Worm (Caenorhabditis elegans) whole organism, young adult: Measurements from ENCODE around the gene clec-121.

Experiments used
- B0035.1 ChIP-seq: sonication (generic microtip); optimal IDR thresholded peaks from 2 replicates; lab custom pipeline; 2016; ENCODE audit warnings: missing genetic modification characterization, mild to moderate bottlenecking, missing compliant biosample characterization, missing genotype, missing genetic modification reagents
- B0336.3 ChIP-seq: fragments of 200-800 bp; sonication (Bioruptor generic); IDR thresholded peaks from 2 replicates; pipeline ENCODE4 v1.3.6; 2022; ENCODE audit warnings: missing genetic modification characterization, missing compliant biosample characterization
- D2030.7 ChIP-seq: fragments of 200-800 bp; sonication (Bioruptor generic); IDR thresholded peaks from 2 replicates; pipeline ENCODE4 v1.3.6; 2022; ENCODE audit warnings: missing genetic modification reagents, missing genetic modification characterization, missing compliant biosample characterization
- F37B4.10 ChIP-seq: fragments of 200-800 bp; sonication (Bioruptor generic); IDR thresholded peaks from 2 replicates; pipeline ENCODE4 v1.3.6; 2022; ENCODE audit warnings: missing genetic modification characterization, missing compliant biosample characterization
- F52B5.7 ChIP-seq: sonication (generic microtip); optimal IDR thresholded peaks from 2 replicates; lab custom pipeline; 2016; ENCODE audit warnings: mild to moderate bottlenecking, missing genetic modification characterization, missing compliant biosample characterization
- F57C9.4 ChIP-seq: sonication (generic microtip); optimal IDR thresholded peaks from 2 replicates; lab custom pipeline; 2017; ENCODE audit warnings: mild to moderate bottlenecking, missing genetic modification characterization, missing compliant biosample characterization
- K12H6.12 ChIP-seq: fragments of 200-800 bp; sonication (Bioruptor generic); optimal IDR thresholded peaks from 2 replicates; lab custom pipeline; 2018; ENCODE audit warnings: mild to moderate bottlenecking, missing genetic modification characterization, missing compliant biosample characterization
- athp-1 ChIP-seq: sonication (generic microtip); optimal IDR thresholded peaks from 2 replicates; lab custom pipeline; 2017; ENCODE audit warnings: mild to moderate bottlenecking, missing genetic modification characterization, missing compliant biosample characterization
- attf-5 ChIP-seq: fragments of 200-800 bp; sonication (Bioruptor generic); optimal IDR thresholded peaks from 2 replicates; lab custom pipeline; 2018; ENCODE audit warnings: mild to moderate bottlenecking, missing genetic modification characterization, missing compliant biosample characterization
- attf-6 ChIP-seq: fragments of 200-800 bp; sonication (Bioruptor generic); IDR thresholded peaks from 2 replicates; pipeline ENCODE4 v1.3.6; 2022; ENCODE audit warnings: missing genetic modification reagents, missing genetic modification characterization, missing compliant biosample characterization
- bed-1 ChIP-seq: fragments of 200-800 bp; sonication (Bioruptor generic); IDR thresholded peaks from 2 replicates; pipeline ENCODE4 v1.3.6; 2022; ENCODE audit warnings: missing genetic modification reagents, missing genetic modification characterization, missing compliant biosample characterization
- ccch-3 ChIP-seq: fragments of 200-800 bp; sonication (Bioruptor generic); optimal IDR thresholded peaks from 2 replicates; lab custom pipeline; 2018; ENCODE audit warnings: mild to moderate bottlenecking, missing genetic modification characterization, missing compliant biosample characterization
- cebp-1 ChIP-seq, 2 experiments: fragments of 200-800 bp in 1 of 2; sonication (Bioruptor generic) in 1 of 2; sonication (generic microtip) in 1 of 2; IDR thresholded peaks in 1 of 2; optimal IDR thresholded peaks in 1 of 2; 2 replicates each; pipeline versions ENCODE4 v1.3.6 to Lab custom; 2017 to 2022; ENCODE audit warnings: missing compliant biosample characterization in 2 of 2, missing genetic modification characterization in 2 of 2, mild to moderate bottlenecking in 1 of 2, missing genetic modification reagents in 1 of 2, moderate library complexity in 1 of 2
- ceh-27 ChIP-seq: fragments of 200-800 bp; sonication (Bioruptor generic); optimal IDR thresholded peaks from 2 replicates; lab custom pipeline; 2018; ENCODE audit warnings: mild to moderate bottlenecking, missing genetic modification characterization, moderate library complexity, missing compliant biosample characterization
- ceh-91 ChIP-seq: fragments of 200-800 bp; sonication (Bioruptor generic); IDR thresholded peaks from 2 replicates; pipeline ENCODE4 v1.3.6; 2022; ENCODE audit warnings: missing genetic modification reagents, missing genetic modification characterization, missing compliant biosample characterization
- chd-7 ChIP-seq: sonication (generic microtip); optimal IDR thresholded peaks from 2 replicates; lab custom pipeline; 2016; ENCODE audit warnings: mild to moderate bottlenecking, missing genetic modification characterization, moderate library complexity, missing compliant biosample characterization
- dox-1 ChIP-seq: fragments of 200-800 bp; sonication (Bioruptor generic); IDR thresholded peaks from 2 replicates; pipeline ENCODE4 v1.3.6; 2022; ENCODE audit warnings: missing genetic modification reagents, missing genetic modification characterization, missing compliant biosample characterization
- egrh-3 ChIP-seq: fragments of 200-800 bp; sonication (Bioruptor generic); IDR thresholded peaks from 2 replicates; pipeline ENCODE4 v1.3.6; 2022; ENCODE audit warnings: missing genetic modification reagents, missing genetic modification characterization, missing compliant biosample characterization
- him-1 ChIP-seq: sonication (generic microtip); optimal IDR thresholded peaks from 2 replicates; lab custom pipeline; 2016; ENCODE audit warnings: missing genotype, missing genetic modification reagents, missing genetic modification characterization, missing compliant biosample characterization
- hmg-1.2 ChIP-seq: fragments of 200-800 bp; sonication (Bioruptor generic); IDR thresholded peaks from 2 replicates; pipeline ENCODE4 v1.3.6; 2022; ENCODE audit warnings: missing genetic modification reagents, missing genetic modification characterization, missing compliant biosample characterization
- hsf-1 ChIP-seq: fragments of 200-800 bp; sonication (Bioruptor generic); IDR thresholded peaks from 2 replicates; pipeline ENCODE4 v1.3.6; 2022; ENCODE audit warnings: missing genetic modification reagents, missing genetic modification characterization, missing compliant biosample characterization
- lin-26 ChIP-seq: fragments of 200-800 bp; sonication (Bioruptor generic); IDR thresholded peaks from 2 replicates; pipeline ENCODE4 v1.3.6; 2022; ENCODE audit warnings: missing genetic modification reagents, missing genetic modification characterization, missing compliant biosample characterization
- lin-35 ChIP-seq, 3 experiments: fragments of 150-350 bp in 2 of 3; sonication (generic microtip) in 1 of 3; optimal IDR thresholded peaks; 2 replicates each; lab custom pipeline; 2014 to 2018; ENCODE audit warnings: missing biosample characterization in 3 of 3, missing genetic modification characterization in 3 of 3, missing genetic modification reagents in 3 of 3
- lin-40 ChIP-seq: sonication (generic microtip); optimal IDR thresholded peaks from 2 replicates; lab custom pipeline; 2016; ENCODE audit warnings: missing genetic modification characterization, mild to moderate bottlenecking, missing compliant biosample characterization, missing genotype, missing genetic modification reagents
- lir-1 ChIP-seq: fragments of 200-800 bp; sonication (Bioruptor generic); conservative IDR thresholded peaks from 2 replicates; pipeline ENCODE4 v1.3.6; 2022; ENCODE audit warnings: missing genetic modification reagents, missing genetic modification characterization, missing compliant biosample characterization
- madf-10 ChIP-seq: sonication (generic microtip); optimal IDR thresholded peaks from 2 replicates; lab custom pipeline; 2016; ENCODE audit warnings: mild to moderate bottlenecking, missing genetic modification characterization, missing compliant biosample characterization
- madf-6 ChIP-seq: fragments of 200-800 bp; sonication (Bioruptor generic); IDR thresholded peaks from 2 replicates; pipeline ENCODE4 v1.3.6; 2022; ENCODE audit warnings: missing genetic modification reagents, missing genetic modification characterization, missing compliant biosample characterization
- madf-8 ChIP-seq: fragments of 200-800 bp; sonication (Bioruptor generic); conservative IDR thresholded peaks from 2 replicates; pipeline ENCODE4 v1.3.6; 2022; ENCODE audit warnings: missing genetic modification reagents, missing genetic modification characterization, missing compliant biosample characterization
- nfyb-1 ChIP-seq: fragments of 200-800 bp; sonication (Bioruptor generic); IDR thresholded peaks from 2 replicates; pipeline ENCODE4 v1.3.6; 2022; ENCODE audit warnings: missing genetic modification reagents, missing genetic modification characterization, missing compliant biosample characterization
- nhr-120 ChIP-seq: fragments of 200-800 bp; sonication (Bioruptor generic); IDR thresholded peaks from 2 replicates; pipeline ENCODE4 v1.3.6; 2022; ENCODE audit warnings: missing genetic modification characterization, missing compliant biosample characterization
- nhr-179 ChIP-seq: sonication (generic microtip); optimal IDR thresholded peaks from 2 replicates; lab custom pipeline; 2016; ENCODE audit warnings: mild to moderate bottlenecking, missing genetic modification characterization, missing compliant biosample characterization
- nhr-27 ChIP-seq: fragments of 200-800 bp; sonication (Bioruptor generic); optimal IDR thresholded peaks from 2 replicates; lab custom pipeline; 2018; ENCODE audit warnings: mild to moderate bottlenecking, missing genetic modification characterization, moderate library complexity, missing compliant biosample characterization
- rpc-1 ChIP-seq, 2 experiments: fragments of 150-350 bp in 1 of 2; sonication (generic microtip) in 1 of 2; optimal IDR thresholded peaks; 2 replicates each; lab custom pipeline; 2014 to 2018; ENCODE audit warnings: missing biosample characterization in 1 of 2, missing genetic modification characterization in 1 of 2, missing genetic modification reagents in 1 of 2, missing genotype in 1 of 2
- sdz-38 ChIP-seq: sonication (generic microtip); optimal IDR thresholded peaks from 2 replicates; lab custom pipeline; 2016; ENCODE audit warnings: missing genotype, missing genetic modification characterization, missing compliant biosample characterization
- sea-2 ChIP-seq: fragments of 200-800 bp; sonication (Bioruptor generic); IDR thresholded peaks from 2 replicates; pipeline ENCODE4 v1.3.6; 2022; ENCODE audit warnings: missing genetic modification characterization, missing compliant biosample characterization
- snpc-3.4 ChIP-seq: sonication (generic microtip); optimal IDR thresholded peaks from 2 replicates; lab custom pipeline; 2017; ENCODE audit warnings: missing genetic modification characterization, mild to moderate bottlenecking, missing compliant biosample characterization, antibody characterized with exemption, moderate library complexity, missing genotype, missing genetic modification reagents
- snpc-4 ChIP-seq, 5 experiments: fragments of 150-350 bp in 1 of 5; sonication (generic microtip) in 4 of 5; optimal IDR thresholded peaks; 2 replicates each; lab custom pipeline; 2014 to 2018; ENCODE audit warnings: missing genetic modification characterization in 5 of 5, missing biosample characterization in 3 of 5, antibody characterized with exemption in 2 of 5, mild to moderate bottlenecking in 2 of 5, missing compliant biosample characterization in 2 of 5, missing genotype in 2 of 5, moderate library complexity in 2 of 5, missing genetic modification reagents in 1 of 5
- tbp1 ChIP-seq: fragments of 200-800 bp; sonication (Bioruptor generic); optimal IDR thresholded peaks from 2 replicates; lab custom pipeline; 2018; ENCODE audit warnings: mild to moderate bottlenecking, missing genetic modification characterization, missing compliant biosample characterization
- tbx-9 ChIP-seq: sonication (generic microtip); optimal IDR thresholded peaks from 2 replicates; lab custom pipeline; 2016; ENCODE audit warnings: borderline replicate concordance, missing genetic modification characterization, inconsistent platforms, missing compliant biosample characterization
- unc-62 ChIP-seq: fragments of 150-350 bp; optimal IDR thresholded peaks from 2 replicates; lab custom pipeline; 2014; ENCODE audit warnings: missing biosample characterization, missing genetic modification reagents, missing genetic modification characterization
- xnd-1 ChIP-seq: sonication (generic microtip); optimal IDR thresholded peaks from 2 replicates; lab custom pipeline; 2016; ENCODE audit warnings: missing genotype, missing genetic modification reagents, missing genetic modification characterization, missing compliant biosample characterization
- zfh-2 ChIP-seq: fragments of 200-800 bp; sonication (Bioruptor generic); conservative IDR thresholded peaks from 2 replicates; pipeline ENCODE4 v1.3.6; 2022; ENCODE audit warnings: missing genetic modification reagents, missing genetic modification characterization, missing compliant biosample characterization
- zim-3 ChIP-seq: sonication (generic microtip); optimal IDR thresholded peaks from 2 replicates; lab custom pipeline; 2017; ENCODE audit warnings: mild to moderate bottlenecking, missing genetic modification characterization, moderate library complexity, missing compliant biosample characterization
- ztf-26 ChIP-seq: sonication (generic microtip); optimal IDR thresholded peaks from 2 replicates; lab custom pipeline; 2017; ENCODE audit warnings: missing genetic modification characterization, missing compliant biosample characterization

The clec-121 gene

DNA sequence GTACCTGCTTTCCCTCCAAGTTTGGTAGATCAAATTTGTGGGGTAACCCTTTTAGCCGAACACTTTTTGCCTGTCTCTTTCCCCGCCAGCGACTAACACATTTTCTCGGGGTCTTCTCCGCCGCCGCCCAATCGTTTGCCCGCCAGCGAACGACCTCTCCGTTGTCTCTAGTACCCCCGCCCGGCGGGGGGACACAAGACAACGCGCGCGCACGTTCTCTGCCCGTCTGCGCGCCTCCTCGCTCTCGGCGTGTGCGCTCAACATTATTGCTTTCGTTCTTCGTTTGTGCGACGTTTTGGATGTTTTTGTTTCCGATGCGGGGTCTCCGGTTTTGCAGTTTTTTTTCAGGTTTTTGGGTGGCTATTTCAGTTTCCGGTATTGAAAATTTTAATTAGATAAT lies 46.6 kb upstream of the clec-121 start (continued):
- TF ChIP-seq nhr-27 (no peak), nhr-179 (tag; lab: Kevin White, UChicago) (no peak), dox-1 (GFP tag; lab: Robert Waterston, UW) (no peak), tbx-9 (no peak), rpc-1 (optimal IDR thresholded peaks at IDR 0.05; lab: Kevin White, UChicago) (no peak), rpc-1 (tag; optimal IDR thresholded peaks at IDR 0.05; lab: Kevin White, UChicago) (no peak), madf-8 (GFP tag; lab: Robert Waterston, UW) (0 out of 2 replicates have a peak, but pooled peaks have one; percentile 21), lin-35 (GFP tag; optimal IDR thresholded peaks at IDR 0.05; lab: Kevin White, UChicago) (no peak), D2030.7 (GFP tag; lab: Robert Waterston, UW) (no peak), chd-7 (tag; lab: Kevin White, UChicago) (no peak), ccch-3 (GFP tag; lab: Kevin White, UChicago) (no peak), zim-3 (tag; lab: Kevin White, UChicago) (no peak), cebp-1 (GFP tag; IDR thresholded peaks at IDR 0.05; lab: Robert Waterston, UW) (no peak), cebp-1 (tag; optimal IDR thresholded peaks at IDR 0.05; lab: Kevin White, UChicago) (peak; percentile 52), lin-26 (GFP tag; lab: Robert Waterston, UW) (no peak), F52B5.7 (tag; lab: Kevin White, UChicago) (no peak), K12H6.12 (tag; lab: Kevin White, UChicago) (no peak), ceh-27 (peak; percentile 18), attf-5 (peak; percentile 23), ztf-26 (no peak)
- TF ChIP-seq, all 124 proteins: peak for 11

DNA sequence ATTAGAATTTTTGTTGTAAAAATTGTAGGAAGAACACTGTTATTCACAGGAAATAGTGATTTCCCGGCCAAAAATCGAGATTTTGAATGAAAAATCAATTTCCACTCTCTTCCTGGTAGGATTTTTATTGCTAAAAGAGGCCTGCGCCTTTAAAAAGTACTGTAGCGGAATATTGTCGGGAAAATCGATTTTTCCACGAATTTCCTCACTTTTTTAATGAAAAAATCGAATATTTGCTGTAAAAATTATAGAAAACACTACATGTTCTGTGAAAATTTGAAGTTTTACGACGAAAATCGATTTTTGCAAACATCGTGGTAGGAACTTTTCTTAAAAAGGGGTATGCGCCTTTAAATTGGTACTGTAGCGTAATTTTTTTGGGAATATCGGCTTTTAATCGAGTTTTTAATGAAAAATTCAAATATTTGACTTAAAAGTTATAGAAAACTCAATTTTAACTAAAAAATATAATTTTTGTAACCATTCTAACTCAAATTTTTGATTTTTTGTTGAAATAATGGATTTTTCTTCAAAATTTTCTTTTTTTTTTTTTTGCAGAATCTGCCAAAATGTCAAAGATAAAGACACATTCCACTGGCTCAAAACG lies 45.7 kb upstream of the clec-121 start, which contains the start of gene lin-8:
Gene lin-8 (plus strand): TSS at position 557 of the 607 bp plus-strand sequence.
- peak; percentile 48; the same call in 1 of the 2 replicates for TF ChIP-seq dox-1 (GFP tag; lab: Robert Waterston, UW)
- no peak for TF ChIP-seq F37B4.10 (GFP tag; lab: Robert Waterston, UW)
- no peak for TF ChIP-seq bed-1 (GFP tag; lab: Robert Waterston, UW)
- no peak for TF ChIP-seq B0035.1 (tag; lab: Kevin White, UChicago)
- TF ChIP-seq tbx-9 = no peak
- no peak for TF ChIP-seq nhr-120 (GFP tag; lab: Robert Waterston, UW)
- no peak for TF ChIP-seq F52B5.7 (tag; lab: Kevin White, UChicago)
- TF ChIP-seq rpc-1 (optimal IDR thresholded peaks at IDR 0.05; lab: Kevin White, UChicago) = no peak
- TF ChIP-seq rpc-1 (tag; optimal IDR thresholded peaks at IDR 0.05; lab: Kevin White, UChicago) = no peak
- no peak for TF ChIP-seq nhr-27
- TF ChIP-seq attf-6 = no peak
- peak; percentile 78 for TF ChIP-seq madf-8 (GFP tag; lab: Robert Waterston, UW)
- peak; percentile 90 for TF ChIP-seq madf-6 (GFP tag; lab: Robert Waterston, UW)
- peak; percentile 40 for TF ChIP-seq tbp1 (GFP tag; lab: Kevin White, UChicago)
- TF ChIP-seq athp-1 (tag; lab: Kevin White, UChicago) = peak; percentile 54
- no peak for TF ChIP-seq unc-62
- TF ChIP-seq him-1 (tag; lab: Kevin White, UChicago) = peak; percentile 76
- TF ChIP-seq B0336.3 = 0 out of 2 replicates have a peak, but pooled peaks have one; percentile 18
- TF ChIP-seq egrh-3 (GFP tag; lab: Robert Waterston, UW) = no peak
- TF ChIP-seq zfh-2 = no peak
- no peak for TF ChIP-seq lir-1 (GFP tag; lab: Robert Waterston, UW)
- TF ChIP-seq snpc-4 (GFP tag; optimal IDR thresholded peaks at IDR 0.05; lab: Kevin White, UChicago) = no peak
- peak in 1 of 4 experiments; percentile 9 for TF ChIP-seq snpc-4 (tag; optimal IDR thresholded peaks at IDR 0.05; lab: Kevin White, UChicago)
- TF ChIP-seq nfyb-1 (GFP tag; lab: Robert Waterston, UW) = 0 out of 2 replicates have a peak, but pooled peaks have one; percentile 18
- peak; percentile 79 for TF ChIP-seq D2030.7 (GFP tag; lab: Robert Waterston, UW)
- TF ChIP-seq sdz-38 (tag; lab: Kevin White, UChicago) = no peak
- TF ChIP-seq ztf-26 = no peak
- peak; percentile 75 for TF ChIP-seq ceh-91
- no peak for TF ChIP-seq sea-2
- TF ChIP-seq madf-10 = no peak
- peak; percentile 8; the same call in 1 of the 2 replicates for TF ChIP-seq hmg-1.2 (GFP tag; lab: Robert Waterston, UW)
- TF ChIP-seq F57C9.4 (tag; lab: Kevin White, UChicago) = no peak
- peak; percentile 96 for TF ChIP-seq xnd-1 (tag; lab: Kevin White, UChicago)
- peak; percentile 40 for TF ChIP-seq snpc-3.4 (tag; lab: Kevin White, UChicago)
- no peak for TF ChIP-seq hsf-1 (GFP tag; lab: Robert Waterston, UW)
- no peak for TF ChIP-seq lin-40 (tag; lab: Kevin White, UChicago)
